Fruit fly (Drosophila melanogaster): ENCODE measurements around the gene CheB38a.

CheB38a gene

DNA sequence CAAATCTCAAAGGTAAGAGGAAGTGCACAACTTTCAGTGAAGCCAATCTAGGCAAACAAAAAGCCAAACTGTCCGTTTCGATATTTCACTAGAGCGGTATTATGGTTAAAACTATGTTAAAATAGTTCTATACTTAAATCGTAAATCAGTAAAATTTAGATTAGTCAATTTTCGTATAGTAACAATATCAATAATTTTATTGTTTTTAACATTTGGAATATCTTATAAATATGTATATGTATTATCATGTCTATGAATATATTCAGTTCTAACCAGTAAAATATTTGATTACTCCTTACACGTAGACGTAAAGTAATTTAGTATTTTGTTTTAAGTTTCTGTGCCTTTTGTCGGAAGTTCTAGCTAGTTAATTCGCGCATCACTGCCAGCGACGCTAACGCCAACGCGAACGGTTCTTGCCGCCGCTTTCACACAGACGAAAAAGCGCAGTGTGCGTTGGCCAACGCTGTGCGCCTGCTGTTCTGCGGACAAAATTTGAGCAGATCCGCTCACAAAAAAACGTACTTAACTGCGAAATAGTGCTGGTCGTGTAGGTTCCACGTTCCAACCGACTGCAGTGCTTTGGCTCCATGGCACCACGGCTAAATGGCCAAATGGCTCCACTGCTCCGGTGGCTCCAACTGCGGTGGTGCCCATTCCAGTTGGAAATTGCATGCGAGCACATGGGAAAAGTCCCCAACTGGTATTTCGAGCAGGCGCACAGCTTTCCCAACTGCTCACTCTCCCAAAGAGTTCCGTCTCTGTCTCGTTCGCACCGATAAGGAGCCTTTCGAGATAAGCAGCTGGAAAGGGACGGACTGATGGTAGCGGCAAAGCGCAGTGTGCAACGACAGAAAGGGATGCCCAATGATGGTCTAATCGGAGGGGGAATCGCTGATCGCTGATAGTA, 5.1 kb upstream of the CheB38a start (continued):
- TF ChIP-seq CG34376 (GFP tag; optimal IDR thresholded peaks at IDR 0.05): peak; percentile 83
- TF ChIP-seq aop (GFP tag; IDR thresholded peaks at IDR 0.05): no peak
- peak; percentile 72 for TF ChIP-seq sna (GFP tag; IDR thresholded peaks at IDR 0.05; ENCODE audit: partially characterized antibody)
- no peak for TF ChIP-seq sima (GFP tag; optimal IDR thresholded peaks at IDR 0.05)
- peak; percentile 52 for TF ChIP-seq ERR (GFP tag; optimal IDR thresholded peaks at IDR 0.05)
- TF ChIP-seq Rx (GFP tag; IDR thresholded peaks at IDR 0.05): no peak
- TF ChIP-seq CG7963 (GFP tag; IDR thresholded peaks at IDR 0.05; ENCODE audit: partially characterized antibody): peak; percentile 55; the same call in 1 of the 3 replicates
- no peak for TF ChIP-seq Side (GFP tag; optimal IDR thresholded peaks at IDR 0.05)
- peak; percentile 48 for TF ChIP-seq CG12391 (tag; optimal IDR thresholded peaks at IDR 0.05)
- no peak for TF ChIP-seq CG2875 (GFP tag; optimal IDR thresholded peaks at IDR 0.05)
- TF ChIP-seq luna (GFP tag; optimal IDR thresholded peaks at IDR 0.05): no peak
- peak; percentile 80 for TF ChIP-seq bbx (GFP tag; IDR thresholded peaks at IDR 0.05; ENCODE audit: partially characterized antibody)
- no peak for TF ChIP-seq hkb (optimal IDR thresholded peaks at IDR 0.05)
- TF ChIP-seq hkb (GFP tag; IDR thresholded peaks at IDR 0.05): peak; percentile 45
- TF ChIP-seq CG11695 (GFP tag; IDR thresholded peaks at IDR 0.05): no peak
- TF ChIP-seq lov (optimal IDR thresholded peaks at IDR 0.05): no peak
- no peak for TF ChIP-seq lov (GFP tag; IDR thresholded peaks at IDR 0.05)
- no peak for TF ChIP-seq Vsx1 (GFP tag; optimal IDR thresholded peaks at IDR 0.05)
- TF ChIP-seq CG15073 (GFP tag; optimal IDR thresholded peaks at IDR 0.05): no peak
- no peak; the same call in 1 of the 2 replicates for TF ChIP-seq Awh (GFP tag; IDR thresholded peaks at IDR 0.05)
- peak; percentile 6 for TF ChIP-seq NK7.1 (GFP tag; optimal IDR thresholded peaks at IDR 0.05)
- TF ChIP-seq BEAF-32 (GFP tag; optimal IDR thresholded peaks at IDR 0.05): no peak
- peak; percentile 20 for TF ChIP-seq ewg (GFP tag; optimal IDR thresholded peaks at IDR 0.05)
- TF ChIP-seq hbn (GFP tag; IDR thresholded peaks at IDR 0.05; ENCODE audit: partially characterized antibody): peak; percentile 36; the same call in 1 of the 2 replicates
- no peak for TF ChIP-seq inv (GFP tag; IDR thresholded peaks at IDR 0.05; ENCODE audit: partially characterized antibody)
- no peak for TF ChIP-seq gro (GFP tag; optimal IDR thresholded peaks at IDR 0.05)
- TF ChIP-seq maf-S (GFP tag; optimal IDR thresholded peaks at IDR 0.05): no peak
- no peak for TF ChIP-seq peb (GFP tag; IDR thresholded peaks at IDR 0.05)
- no peak for TF ChIP-seq yki (optimal IDR thresholded peaks at IDR 0.05)
- TF ChIP-seq Bgb (GFP tag; IDR thresholded peaks at IDR 0.05; ENCODE audit: partially characterized antibody): peak; percentile 62; the same call in 1 of the 2 replicates
- peak; percentile 30 for TF ChIP-seq Oli (tag; optimal IDR thresholded peaks at IDR 0.05)
- TF ChIP-seq Pdp1 (GFP tag; optimal IDR thresholded peaks at IDR 0.05): peak in 1 of 2 experiments; percentile 51
- peak; percentile 11 for TF ChIP-seq CG4328 (GFP tag; optimal IDR thresholded peaks at IDR 0.05)
- no peak for TF ChIP-seq HLH3B (GFP tag; IDR thresholded peaks at IDR 0.05)
- TF ChIP-seq CG4730 (GFP tag; IDR thresholded peaks at IDR 0.05): no peak
- TF ChIP-seq shn (GFP tag; optimal IDR thresholded peaks at IDR 0.05): no peak
- TF ChIP-seq chif (GFP tag; optimal IDR thresholded peaks at IDR 0.05): no peak
- no peak for TF ChIP-seq Eip74EF (GFP tag; optimal IDR thresholded peaks at IDR 0.05)
- TF ChIP-seq CG8944 (GFP tag; optimal IDR thresholded peaks at IDR 0.05): no peak
- TF ChIP-seq Opbp (GFP tag; IDR thresholded peaks at IDR 0.05; ENCODE audit: partially characterized antibody): no peak
- no peak for TF ChIP-seq ara (GFP tag; IDR thresholded peaks at IDR 0.05)
- no peak for TF ChIP-seq CG15011 (GFP tag; optimal IDR thresholded peaks at IDR 0.05)
- TF ChIP-seq CG18764 (GFP tag; optimal IDR thresholded peaks at IDR 0.05): no peak
- TF ChIP-seq Abd-B (GFP tag; optimal IDR thresholded peaks at IDR 0.05): no peak
- TF ChIP-seq tio (GFP tag; optimal IDR thresholded peaks at IDR 0.05): peak; percentile 37
- TF ChIP-seq CG17385 (GFP tag; optimal IDR thresholded peaks at IDR 0.05): no peak
- TF ChIP-seq CG15601 (tag; optimal IDR thresholded peaks at IDR 0.05): no peak
- peak; percentile 42 for TF ChIP-seq CG30403 (GFP tag; optimal IDR thresholded peaks at IDR 0.05)

Measured in whole organism, embryonic.